Worm (Caenorhabditis elegans) whole organism, late embryonic: ENCODE data around the gene srx-58.
"Not testable (repeated sequence)": the region's sequence is repeated elsewhere in the genome, so short reads cannot be mapped to it uniquely, and the experiment has no call there.

ENCODE experiments used
- C38D4.7 ChIP-seq: fragments of 200-800 bp; sonication (Bioruptor generic); optimal IDR thresholded peaks from 2 replicates; lab custom pipeline; 2018; ENCODE audit warnings: mild to moderate bottlenecking, missing genetic modification characterization, moderate library complexity, missing compliant biosample characterization
- F13H6.1 ChIP-seq: sonication (generic microtip); optimal IDR thresholded peaks from 2 replicates; lab custom pipeline; 2016; ENCODE audit warnings: missing genetic modification characterization, missing compliant biosample characterization
- K02D7.2 ChIP-seq: sonication (generic microtip); optimal IDR thresholded peaks from 2 replicates; lab custom pipeline; 2017; ENCODE audit warnings: mild to moderate bottlenecking, missing genetic modification characterization, missing compliant biosample characterization
- T23F11.4 ChIP-seq: fragments of 200-800 bp; sonication (Bioruptor generic); optimal IDR thresholded peaks from 2 replicates; lab custom pipeline; 2018; ENCODE audit warnings: mild to moderate bottlenecking, missing genetic modification characterization, missing compliant biosample characterization
- ahr-1 ChIP-seq: sonication (generic microtip); optimal IDR thresholded peaks from 2 replicates; lab custom pipeline; 2016; ENCODE audit warnings: missing genetic modification characterization, missing compliant biosample characterization
- ceh-14 ChIP-seq: sonication (generic microtip); optimal IDR thresholded peaks from 2 replicates; lab custom pipeline; 2016; ENCODE audit warnings: missing genotype, missing genetic modification characterization, missing compliant biosample characterization
- ceh-2 ChIP-seq: sonication (generic microtip); optimal IDR thresholded peaks from 2 replicates; lab custom pipeline; 2016; ENCODE audit warnings: missing genotype, missing genetic modification characterization, missing compliant biosample characterization
- ceh-6 ChIP-seq: fragments of 200-800 bp; sonication (Bioruptor generic); optimal IDR thresholded peaks from 2 replicates; lab custom pipeline; 2018; ENCODE audit warnings: mild to moderate bottlenecking, missing genetic modification characterization, missing compliant biosample characterization
- dve-1 ChIP-seq: sonication (generic microtip); optimal IDR thresholded peaks from 2 replicates; lab custom pipeline; 2017; ENCODE audit warnings: antibody characterized with exemption, mild to moderate bottlenecking, missing genetic modification characterization, missing compliant biosample characterization
- elt-2 ChIP-seq: sonication (generic microtip); optimal IDR thresholded peaks from 2 replicates; lab custom pipeline; 2016; ENCODE audit warnings: missing genetic modification reagents, missing genetic modification characterization, missing compliant biosample characterization
- fkh-10 ChIP-seq: fragments of 150-350 bp; optimal IDR thresholded peaks from 2 replicates; lab custom pipeline; 2014; ENCODE audit warnings: missing biosample characterization, missing genetic modification reagents, missing genetic modification characterization
- fkh-6 ChIP-seq: sonication (generic microtip); optimal IDR thresholded peaks from 2 replicates; lab custom pipeline; 2016; ENCODE audit warnings: missing genetic modification characterization, missing compliant biosample characterization
- gmeb-2 ChIP-seq: sonication (generic microtip); optimal IDR thresholded peaks from 2 replicates; lab custom pipeline; 2016; ENCODE audit warnings: missing genetic modification characterization, inconsistent platforms, missing compliant biosample characterization
- hlh-13 ChIP-seq: fragments of 200-800 bp; sonication (Bioruptor generic); optimal IDR thresholded peaks from 2 replicates; lab custom pipeline; 2018; ENCODE audit warnings: mild to moderate bottlenecking, missing genetic modification characterization, missing compliant biosample characterization
- hlh-6 ChIP-seq: sonication (generic microtip); optimal IDR thresholded peaks from 2 replicates; lab custom pipeline; 2016; ENCODE audit warnings: missing genotype, missing genetic modification characterization, missing compliant biosample characterization
- lim-6 ChIP-seq: sonication (generic microtip); optimal IDR thresholded peaks from 2 replicates; lab custom pipeline; 2016; ENCODE audit warnings: missing genetic modification characterization, missing compliant biosample characterization
- madf-2 ChIP-seq: sonication (generic microtip); optimal IDR thresholded peaks from 2 replicates; lab custom pipeline; 2017; ENCODE audit warnings: missing genetic modification characterization, missing compliant biosample characterization
- mec-3 ChIP-seq: sonication (generic microtip); optimal IDR thresholded peaks from 2 replicates; lab custom pipeline; 2016; ENCODE audit warnings: borderline replicate concordance, missing genetic modification characterization, missing compliant biosample characterization
- nhr-232 ChIP-seq: sonication (generic microtip); optimal IDR thresholded peaks from 2 replicates; lab custom pipeline; 2016; ENCODE audit warnings: missing genetic modification characterization, missing compliant biosample characterization
- npax-4 ChIP-seq: sonication (generic microtip); optimal IDR thresholded peaks from 2 replicates; lab custom pipeline; 2016; ENCODE audit warnings: missing genetic modification characterization, missing compliant biosample characterization
- pag-3 ChIP-seq: sonication (generic microtip); optimal IDR thresholded peaks from 2 replicates; lab custom pipeline; 2016; ENCODE audit warnings: missing compliant biosample characterization, missing genetic modification characterization, borderline replicate concordance
- pat-9 ChIP-seq: fragments of 200-800 bp; sonication (Bioruptor generic); optimal IDR thresholded peaks from 2 replicates; lab custom pipeline; 2018; ENCODE audit warnings: mild to moderate bottlenecking, missing genetic modification characterization, moderate library complexity, missing compliant biosample characterization
- pax-1 ChIP-seq: fragments of 150-350 bp; optimal IDR thresholded peaks from 2 replicates; lab custom pipeline; 2014; ENCODE audit warnings: missing biosample characterization, missing genetic modification characterization
- pha-2 ChIP-seq: sonication (generic microtip); optimal IDR thresholded peaks from 2 replicates; lab custom pipeline; 2017; ENCODE audit warnings: mild to moderate bottlenecking, missing genetic modification characterization, missing compliant biosample characterization
- pros-1 ChIP-seq: fragments of 150-350 bp; optimal IDR thresholded peaks from 2 replicates; lab custom pipeline; 2014; ENCODE audit warnings: missing biosample characterization, missing genetic modification reagents, missing genetic modification characterization
- ref-2 ChIP-seq: sonication (generic microtip); optimal IDR thresholded peaks from 2 replicates; lab custom pipeline; 2016; ENCODE audit warnings: missing genetic modification characterization, missing compliant biosample characterization
- rnt-1 ChIP-seq: sonication (generic microtip); optimal IDR thresholded peaks from 2 replicates; lab custom pipeline; 2016; ENCODE audit warnings: missing genetic modification characterization, missing compliant biosample characterization
- sox-4 ChIP-seq: sonication (generic microtip); optimal IDR thresholded peaks from 2 replicates; lab custom pipeline; 2017; ENCODE audit warnings: mild to moderate bottlenecking, missing genetic modification characterization, inconsistent platforms, missing compliant biosample characterization
- tbx-7 ChIP-seq: sonication (generic microtip); optimal IDR thresholded peaks from 2 replicates; lab custom pipeline; 2016; ENCODE audit warnings: missing genotype, missing genetic modification characterization, missing compliant biosample characterization
- ttx-3 ChIP-seq: sonication (generic microtip); optimal IDR thresholded peaks from 2 replicates; lab custom pipeline; 2016; ENCODE audit warnings: missing genetic modification reagents, missing genetic modification characterization, missing compliant biosample characterization
- unc-3 ChIP-seq, 2 experiments: fragments of 200-800 bp in 1 of 2; sonication (Bioruptor generic) in 1 of 2; sonication (generic microtip) in 1 of 2; conservative IDR thresholded peaks in 1 of 2; optimal IDR thresholded peaks in 1 of 2; 2 replicates each; pipeline versions ENCODE4 v1.3.6 to Lab custom; 2016 to 2022; ENCODE audit warnings: missing compliant biosample characterization in 2 of 2, missing genetic modification characterization in 2 of 2, missing genetic modification reagents in 1 of 2
- unc-42 ChIP-seq: sonication (generic microtip); optimal IDR thresholded peaks from 2 replicates; lab custom pipeline; 2016; ENCODE audit warnings: missing genotype, missing genetic modification characterization, missing compliant biosample characterization
- unc-55 ChIP-seq: sonication (generic microtip); optimal IDR thresholded peaks from 2 replicates; lab custom pipeline; 2017; ENCODE audit warnings: missing biosample characterization, missing genetic modification reagents, missing genetic modification characterization
- zip-5 ChIP-seq: sonication (generic microtip); optimal IDR thresholded peaks from 2 replicates; lab custom pipeline; 2016; ENCODE audit warnings: missing genetic modification characterization, missing compliant biosample characterization
- ztf-16 ChIP-seq: sonication (generic microtip); optimal IDR thresholded peaks from 2 replicates; lab custom pipeline; 2017; ENCODE audit warnings: missing genetic modification characterization, missing compliant biosample characterization

srx-58 gene

ce11 chrV:15349044-15349443 lies 3.4 kb upstream of the srx-58 start, which contains the start of gene clec-230:
Gene clec-230, minus strand, starts transcription at chrV:15349144.
- TF ChIP-seq mec-3 (tag; lab: Kevin White, UChicago): no peak
- TF ChIP-seq C38D4.7 (GFP tag; lab: Kevin White, UChicago): no peak
- TF ChIP-seq ttx-3 (tag; lab: Kevin White, UChicago): no peak
- TF ChIP-seq K02D7.2 (tag; lab: Kevin White, UChicago): no peak
- TF ChIP-seq pax-1: no peak
- no peak for TF ChIP-seq zip-5 (tag; lab: Kevin White, UChicago)
- no peak for TF ChIP-seq T23F11.4 (GFP tag; lab: Kevin White, UChicago)
- TF ChIP-seq tbx-7: no peak
- TF ChIP-seq ceh-6 (GFP tag; lab: Kevin White, UChicago): no peak
- TF ChIP-seq unc-42 (tag; lab: Kevin White, UChicago): no peak
- no peak for TF ChIP-seq ceh-14
- TF ChIP-seq ceh-2 (tag; lab: Kevin White, UChicago): no peak
- no peak for TF ChIP-seq hlh-6 (tag; lab: Kevin White, UChicago)
- TF ChIP-seq fkh-10 (GFP tag; lab: Kevin White, UChicago): no peak
- no peak for TF ChIP-seq ztf-16
- no peak for TF ChIP-seq pros-1 (tag; lab: Kevin White, UChicago)
- no peak for TF ChIP-seq F13H6.1
- TF ChIP-seq nhr-232 (tag; lab: Kevin White, UChicago): no peak

- no peak for TF ChIP-seq lim-6 (tag; lab: Kevin White, UChicago)
- TF ChIP-seq T23F11.4 (GFP tag; lab: Kevin White, UChicago): no peak
- no peak for TF ChIP-seq rnt-1 (tag; lab: Kevin White, UChicago)
- TF ChIP-seq fkh-6 (tag; lab: Kevin White, UChicago): no peak
- TF ChIP-seq C38D4.7 (GFP tag; lab: Kevin White, UChicago): no peak
- no peak for TF ChIP-seq npax-4 (tag; lab: Kevin White, UChicago)
- TF ChIP-seq ceh-14: no peak
- no peak for TF ChIP-seq pat-9 (tag; lab: Kevin White, UChicago)
- TF ChIP-seq fkh-10 (GFP tag; lab: Kevin White, UChicago): no peak
- TF ChIP-seq dve-1: no peak
- no peak for TF ChIP-seq pha-2 (tag; lab: Kevin White, UChicago)
- no peak for TF ChIP-seq unc-55 (GFP tag; lab: Kevin White, UChicago)
- TF ChIP-seq madf-2 (tag; lab: Kevin White, UChicago): no peak
- TF ChIP-seq hlh-13: no peak
- no peak for TF ChIP-seq unc-42 (tag; lab: Kevin White, UChicago)
These were observed 1.9 kb upstream of the srx-58 start, which contains the start of gene clec-231 for ce11 chrV:15350615-15351014. Gene clec-231, minus strand, starts transcription at chrV:15350715.

- TF ChIP-seq elt-2 (tag; lab: Kevin White, UChicago) (peak; percentile 62), ahr-1 (tag; lab: Kevin White, UChicago) (no peak), unc-42 (tag; lab: Kevin White, UChicago) (no peak), F13H6.1 (no peak), pat-9 (tag; lab: Kevin White, UChicago) (no peak), gmeb-2 (tag; lab: Kevin White, UChicago) (no peak), unc-3 (GFP tag; conservative IDR thresholded peaks at IDR 0.05; lab: Robert Waterston, UW) (no peak), unc-3 (tag; optimal IDR thresholded peaks at IDR 0.05; lab: Kevin White, UChicago) (no peak), sox-4 (tag; lab: Kevin White, UChicago) (no peak)
- TF ChIP-seq, all 69 proteins: peak for 1
These were observed 2.2 kb downstream of the srx-58 start, which contains the start of gene C29F3.7 for ce11 chrV:15354648-15355047. Gene C29F3.7, plus strand, starts transcription at chrV:15354901.

ce11 chrV:15361412-15361811 lies 8.9 kb downstream of the srx-58 start, which contains the start of gene ech-1.1:
Gene ech-1.1, minus strand, starts transcription at chrV:15361512.
- not testable (repeated sequence) for TF ChIP-seq pag-3, ref-2, rnt-1 (tag; lab: Kevin White, UChicago)
